Fruit fly (Drosophila melanogaster) whole organism, embryonic: Measurements from ENCODE around the gene CG32280.
A peak's percentile ranks its signal among the peaks of the same experiment; 100 is the strongest.

Experiments used
- ATbp ChIP-seq: fragments of 200-800 bp; sonication (Bioruptor generic); optimal IDR thresholded peaks from 2 replicates; lab custom pipeline; 2017; ENCODE audit warnings: missing biosample characterization, mild to moderate bottlenecking, missing genetic modification characterization, missing genetic modification reagents
- Atf-2 ChIP-seq: fragments of 200-800 bp; sonication (Bioruptor generic); optimal IDR thresholded peaks from 2 replicates; lab custom pipeline; 2016; ENCODE audit warnings: missing biosample characterization, missing genetic modification characterization
- B-H2 ChIP-seq: fragments of 200-800 bp; sonication (Bioruptor generic); optimal IDR thresholded peaks from 2 replicates; lab custom pipeline; 2018; ENCODE audit warnings: missing biosample characterization, mild to moderate bottlenecking, missing genetic modification characterization
- Bdp1 ChIP-seq: fragments of 200-800 bp; sonication (Bioruptor generic); optimal IDR thresholded peaks from 3 replicates; lab custom pipeline; 2016; ENCODE audit warnings: missing biosample characterization, missing genetic modification characterization
- Bgb ChIP-seq: fragments of 200-800 bp; sonication (Bioruptor generic); IDR thresholded peaks from 2 replicates; pipeline ENCODE4 v1.3.6; 2022; ENCODE audit warnings: missing biosample characterization, missing genetic modification characterization; ENCODE audit not compliant: partially characterized antibody
- Blimp-1 ChIP-seq: fragments of 200-800 bp; sonication (Bioruptor generic); optimal IDR thresholded peaks from 3 replicates; lab custom pipeline; 2018; ENCODE audit warnings: missing biosample characterization, missing genetic modification characterization, mild to moderate bottlenecking, moderate library complexity, missing genetic modification reagents
- CG10209 ChIP-seq: fragments of 200-800 bp; sonication (Bioruptor generic); optimal IDR thresholded peaks from 3 replicates; lab custom pipeline; 2017; ENCODE audit warnings: missing biosample characterization, mild to moderate bottlenecking, missing genetic modification characterization, missing genetic modification reagents
- CG11456 ChIP-seq: fragments of 200-800 bp; sonication (Bioruptor generic); IDR thresholded peaks from 3 replicates; pipeline ENCODE4 v1.3.6; 2022; ENCODE audit warnings: missing biosample characterization, missing genetic modification characterization
- CG15269 ChIP-seq: fragments of 200-800 bp; sonication (Bioruptor generic); optimal IDR thresholded peaks from 2 replicates; lab custom pipeline; 2018; ENCODE audit warnings: missing biosample characterization, mild to moderate bottlenecking, missing genetic modification characterization, moderate library complexity
- CG1647 ChIP-seq: fragments of 200-800 bp; sonication (Bioruptor generic); optimal IDR thresholded peaks from 3 replicates; lab custom pipeline; 2016; ENCODE audit warnings: missing biosample characterization, missing genetic modification characterization
- CG17361 ChIP-seq: fragments of 200-800 bp; sonication (Bioruptor generic); IDR thresholded peaks from 3 replicates; pipeline ENCODE4 v1.3.6; 2022; ENCODE audit warnings: missing biosample characterization, missing genetic modification characterization
- CG2199 ChIP-seq: fragments of 200-800 bp; sonication (Bioruptor generic); IDR thresholded peaks from 3 replicates; pipeline ENCODE4 v1.3.6; 2022; ENCODE audit warnings: missing biosample characterization, missing genetic modification characterization
- CG2712 ChIP-seq: fragments of 200-800 bp; optimal IDR thresholded peaks from 3 replicates; lab custom pipeline; 2019; ENCODE audit warnings: missing biosample characterization, mild to moderate bottlenecking, missing genetic modification characterization, moderate library complexity
- CG31224 ChIP-seq: fragments of 200-800 bp; sonication (Bioruptor generic); IDR thresholded peaks from 2 replicates; pipeline ENCODE4 v1.3.6; 2022; ENCODE audit warnings: missing biosample characterization, missing genetic modification characterization
- CG32532 ChIP-seq: fragments of 200-800 bp; sonication (Bioruptor generic); IDR thresholded peaks from 2 replicates; pipeline ENCODE4 v1.3.6; 2022; ENCODE audit warnings: missing biosample characterization, missing genetic modification characterization
- CG3847 ChIP-seq: fragments of 200-800 bp; sonication (Bioruptor generic); IDR thresholded peaks from 2 replicates; pipeline ENCODE4 v1.3.6; 2022; ENCODE audit warnings: missing biosample characterization, missing genetic modification characterization
- CG4404 ChIP-seq: fragments of 200-800 bp; sonication (Bioruptor generic); IDR thresholded peaks from 2 replicates; pipeline ENCODE4 v1.3.6; 2022; ENCODE audit warnings: missing biosample characterization, missing genetic modification characterization
- CG4854 ChIP-seq: fragments of 200-800 bp; sonication (Bioruptor generic); optimal IDR thresholded peaks from 2 replicates; lab custom pipeline; 2016; ENCODE audit warnings: missing biosample characterization, missing genetic modification characterization, inconsistent platforms
- CG6175 ChIP-seq: fragments of 200-800 bp; sonication (Bioruptor generic); IDR thresholded peaks from 3 replicates; pipeline ENCODE4 v1.3.6; 2022; ENCODE audit warnings: missing biosample characterization, missing genetic modification characterization
- CG6254 ChIP-seq: fragments of 200-800 bp; sonication (Bioruptor generic); optimal IDR thresholded peaks from 3 replicates; lab custom pipeline; 2017; ENCODE audit warnings: mild to moderate bottlenecking, missing biosample characterization, missing genetic modification reagents, missing genetic modification characterization
- CG7271 ChIP-seq: fragments of 200-800 bp; sonication (Bioruptor generic); optimal IDR thresholded peaks from 2 replicates; lab custom pipeline; 2018; ENCODE audit warnings: missing biosample characterization, mild to moderate bottlenecking, missing genetic modification characterization, moderate library complexity
- CG7786 ChIP-seq: fragments of 200-800 bp; sonication (Bioruptor generic); optimal IDR thresholded peaks from 2 replicates; lab custom pipeline; 2016; ENCODE audit warnings: missing biosample characterization, missing genetic modification characterization
- CG9727 ChIP-seq: fragments of 200-800 bp; sonication (Bioruptor generic); optimal IDR thresholded peaks from 3 replicates; lab custom pipeline; 2017; ENCODE audit warnings: missing biosample characterization, mild to moderate bottlenecking, missing genetic modification characterization
- Dll ChIP-seq: fragments of 200-800 bp; sonication (Bioruptor generic); IDR thresholded peaks from 4 replicates; pipeline ENCODE4 v1.3.6; 2022; ENCODE audit warnings: missing biosample characterization, missing genetic modification characterization; ENCODE audit not compliant: partially characterized antibody
- Dref ChIP-seq: fragments of 200-800 bp; sonication (Bioruptor generic); IDR thresholded peaks from 2 replicates; pipeline ENCODE4 v1.3.6; 2022; ENCODE audit warnings: missing biosample characterization, missing genetic modification characterization
- E2f2 ChIP-seq: fragments of 200-800 bp; sonication (Bioruptor generic); IDR thresholded peaks from 2 replicates; pipeline ENCODE4 v1.3.6; 2022; ENCODE audit warnings: missing biosample characterization, missing genetic modification characterization
- Eip74EF ChIP-seq, 2 experiments: fragments of 200-800 bp in 1 of 2; fragments of >200 bp in 1 of 2; sonication (Bioruptor generic) in 1 of 2; optimal IDR thresholded peaks; 2 replicates each; lab custom pipeline; 2017 to 2019; ENCODE audit warnings: missing biosample characterization in 2 of 2, missing genetic modification characterization in 2 of 2, mild to moderate bottlenecking in 1 of 2, moderate library complexity in 1 of 2
- Hr51 ChIP-seq, 2 experiments: fragments of 200-800 bp; sonication (Bioruptor generic); optimal IDR thresholded peaks; 2 replicates in 1 of 2; 3 replicates in 1 of 2; lab custom pipeline; 2016 to 2018; ENCODE audit warnings: missing biosample characterization in 2 of 2, missing genetic modification characterization in 2 of 2, mild to moderate bottlenecking in 1 of 2, moderate library complexity in 1 of 2
- Kr ChIP-seq: fragments of 200-800 bp; sonication (Bioruptor generic); optimal IDR thresholded peaks from 2 replicates; lab custom pipeline; 2017; ENCODE audit warnings: missing biosample characterization, mild to moderate bottlenecking, missing genetic modification characterization
- MTF-1 ChIP-seq: fragments of 200-800 bp; sonication (Bioruptor generic); optimal IDR thresholded peaks from 2 replicates; lab custom pipeline; 2018; ENCODE audit warnings: missing biosample characterization, mild to moderate bottlenecking, missing genetic modification characterization, borderline replicate concordance
- Med ChIP-seq: fragments of 200-800 bp; sonication (Bioruptor generic); peaks from one replicate; lab custom pipeline; 2016; ENCODE audit warnings: missing biosample characterization, missing genetic modification characterization, mild to moderate bottlenecking, inconsistent platforms, moderate library complexity
- Oli ChIP-seq: fragments of 200-800 bp; sonication (Bioruptor generic); optimal IDR thresholded peaks from 2 replicates; lab custom pipeline; 2018; ENCODE audit warnings: missing biosample characterization, mild to moderate bottlenecking, missing genetic modification characterization, moderate library complexity
- amos ChIP-seq: fragments of 200-800 bp; sonication (Bioruptor generic); IDR thresholded peaks from 2 replicates; pipeline ENCODE4 v1.3.6; 2022; ENCODE audit warnings: missing biosample characterization, missing genetic modification characterization; ENCODE audit not compliant: partially characterized antibody
- cas ChIP-seq: fragments of 200-800 bp; sonication (Bioruptor generic); IDR thresholded peaks from 2 replicates; pipeline ENCODE4 v1.3.6; 2022; ENCODE audit warnings: missing biosample characterization, missing genetic modification characterization
- chinmo ChIP-seq: fragments of 200-800 bp; sonication (Bioruptor generic); IDR thresholded peaks from 4 replicates; pipeline ENCODE4 v1.3.6; 2022; ENCODE audit warnings: missing biosample characterization, missing genetic modification characterization; ENCODE audit not compliant: partially characterized antibody
- cwo ChIP-seq: fragments of 200-800 bp; sonication (Bioruptor generic); optimal IDR thresholded peaks from 3 replicates; lab custom pipeline; 2017; ENCODE audit warnings: missing biosample characterization, missing genetic modification characterization, mild to moderate bottlenecking, moderate library complexity, missing genetic modification reagents
- dysf ChIP-seq: fragments of 200-800 bp; sonication (Bioruptor generic); IDR thresholded peaks from 3 replicates; pipeline ENCODE4 v1.3.6; 2022; ENCODE audit warnings: missing biosample characterization, missing genetic modification characterization
- hb ChIP-seq: fragments of 200-800 bp; sonication (Bioruptor generic); IDR thresholded peaks from 3 replicates; pipeline ENCODE4 v1.3.6; 2022; ENCODE audit warnings: missing biosample characterization, missing genetic modification characterization; ENCODE audit not compliant: partially characterized antibody
- nom ChIP-seq: fragments of 200-800 bp; sonication (Bioruptor generic); optimal IDR thresholded peaks from 2 replicates; lab custom pipeline; 2017; ENCODE audit warnings: missing biosample characterization, missing genetic modification characterization, mild to moderate bottlenecking, moderate library complexity, missing genetic modification reagents
- ro ChIP-seq: fragments of 200-800 bp; sonication (Bioruptor generic); IDR thresholded peaks from 2 replicates; pipeline ENCODE4 v1.3.6; 2022; ENCODE audit warnings: missing biosample characterization, missing genetic modification characterization
- slou ChIP-seq: fragments of 200-800 bp; sonication (Bioruptor generic); optimal IDR thresholded peaks from 3 replicates; lab custom pipeline; 2016; ENCODE audit warnings: missing biosample characterization, missing genetic modification characterization
- slp2 ChIP-seq: fragments of 200-800 bp; sonication (Bioruptor generic); optimal IDR thresholded peaks from 2 replicates; lab custom pipeline; 2016; ENCODE audit warnings: missing biosample characterization, missing genetic modification characterization
- sob ChIP-seq: fragments of 200-800 bp; sonication (Bioruptor generic); IDR thresholded peaks from 2 replicates; pipeline ENCODE4 v1.3.6; 2022; ENCODE audit warnings: missing biosample characterization, missing genetic modification characterization
- stc ChIP-seq: fragments of 200-800 bp; sonication (Bioruptor generic); IDR thresholded peaks from 2 replicates; pipeline ENCODE4 v1.3.6; 2022; ENCODE audit warnings: missing biosample characterization, missing genetic modification characterization
- trh ChIP-seq: fragments of 200-800 bp; sonication (Bioruptor generic); optimal IDR thresholded peaks from 2 replicates; lab custom pipeline; 2016; ENCODE audit warnings: missing biosample characterization, missing genetic modification characterization
- tup ChIP-seq: fragments of 200-800 bp; sonication (Bioruptor generic); optimal IDR thresholded peaks from 2 replicates; lab custom pipeline; 2016; ENCODE audit warnings: missing biosample characterization, mild to moderate bottlenecking, missing genetic modification characterization, moderate library complexity
- unc-4 ChIP-seq: fragments of 200-800 bp; sonication (Bioruptor generic); IDR thresholded peaks from 2 replicates; pipeline ENCODE4 v1.3.6; 2022; ENCODE audit warnings: missing biosample characterization, missing genetic modification characterization; ENCODE audit not compliant: partially characterized antibody
- vvl ChIP-seq: fragments of 200-800 bp; sonication (Bioruptor generic); IDR thresholded peaks from 2 replicates; pipeline ENCODE4 v1.3.6; 2022; ENCODE audit warnings: missing biosample characterization, missing genetic modification characterization
- z ChIP-seq: fragments of 200-800 bp; sonication (Bioruptor generic); IDR thresholded peaks from 3 replicates; pipeline ENCODE4 v1.3.6; 2022; ENCODE audit warnings: missing biosample characterization, missing genetic modification characterization

Gene CG32280

dm6 chr3L:3134064-3134545, 30.9 kb upstream of the CG32280 start (continued):
- TF ChIP-seq Bdp1 (GFP tag; lab: Kevin White, UChicago) (no peak), z (GFP tag; lab: Robert Waterston, UW) (0 out of 3 replicates have a peak, but pooled peaks have one; percentile 51), chinmo (GFP tag; lab: Robert Waterston, UW) (peak; percentile 70; the same call in 1 of the 4 replicates), CG7271 (tag; lab: Kevin White, UChicago) (no peak), CG32532 (GFP tag; lab: Robert Waterston, UW) (peak; percentile 43), Eip74EF (GFP tag; optimal IDR thresholded peaks at IDR 0.05; lab: Kevin White, UChicago) (peak in 1 of 2 experiments; percentile 1), CG11456 (GFP tag; lab: Robert Waterston, UW) (0 out of 3 replicates have a peak, but pooled peaks have one; percentile 7), Blimp-1 (GFP tag; lab: Kevin White, UChicago) (peak; percentile 3), CG9727 (GFP tag; lab: Kevin White, UChicago) (no peak), CG6254 (GFP tag; lab: Kevin White, UChicago) (no peak), CG10209 (peak; percentile 21), CG3847 (GFP tag; lab: Robert Waterston, UW) (no peak), slou (GFP tag; lab: Kevin White, UChicago) (no peak), cwo (GFP tag; lab: Kevin White, UChicago) (peak; percentile 20), B-H2 (GFP tag; lab: Kevin White, UChicago) (peak; percentile 30), slp2 (GFP tag; lab: Kevin White, UChicago) (no peak), CG4854 (no peak), MTF-1 (GFP tag; lab: Kevin White, UChicago) (peak; percentile 28), CG15269 (tag; lab: Kevin White, UChicago) (peak; percentile 63), E2f2 (GFP tag; lab: Robert Waterston, UW) (peak; percentile 29; the same call in 1 of the 2 replicates), vvl (0 out of 2 replicates have a peak, but pooled peaks have one; percentile 25), CG31224 (GFP tag; lab: Robert Waterston, UW) (no peak), Kr (GFP tag; lab: Kevin White, UChicago) (no peak), CG7786 (GFP tag; lab: Kevin White, UChicago) (no peak), CG1647 (GFP tag; lab: Kevin White, UChicago) (no peak), CG17361 (GFP tag; lab: Robert Waterston, UW) (0 out of 3 replicates have a peak, but pooled peaks have one; percentile 24), Atf-2 (GFP tag; lab: Kevin White, UChicago) (no peak), unc-4 (GFP tag; lab: Robert Waterston, UW) (no peak), sob (peak; percentile 22; the same call in 1 of the 2 replicates), cas (GFP tag; lab: Robert Waterston, UW) (no peak), hb (GFP tag; lab: Robert Waterston, UW) (no peak), trh (GFP tag; lab: Kevin White, UChicago) (no peak), nom (peak; percentile 1), CG2199 (GFP tag; lab: Robert Waterston, UW) (no peak), Dll (GFP tag; lab: Robert Waterston, UW) (no peak), CG4404 (no peak), Hr51 (GFP tag; optimal IDR thresholded peaks at IDR 0.05; lab: Kevin White, UChicago) (peak in 1 of 2 experiments; percentile 45), CG2712 (peak; percentile 13), stc (GFP tag; lab: Robert Waterston, UW) (no peak), dysf (no peak), Bgb (GFP tag; lab: Robert Waterston, UW) (peak; percentile 36; the same call in 1 of the 2 replicates), CG6175 (GFP tag; lab: Robert Waterston, UW) (no peak), ro (no peak), Dref (GFP tag; lab: Robert Waterston, UW) (no peak), tup (GFP tag; lab: Kevin White, UChicago) (no peak), Oli (no peak), amos (GFP tag; lab: Robert Waterston, UW) (peak; percentile 32; the same call in 1 of the 2 replicates), ATbp (GFP tag; lab: Kevin White, UChicago) (no peak), Med (GFP tag; lab: Kevin White, UChicago) (peak; percentile 87)
